Fruit fly (Drosophila melanogaster): ENCODE measurements around the gene Boh2.
A peak's percentile ranks its signal among the peaks of the same experiment; 100 is the strongest.

The Boh2 gene

DNA sequence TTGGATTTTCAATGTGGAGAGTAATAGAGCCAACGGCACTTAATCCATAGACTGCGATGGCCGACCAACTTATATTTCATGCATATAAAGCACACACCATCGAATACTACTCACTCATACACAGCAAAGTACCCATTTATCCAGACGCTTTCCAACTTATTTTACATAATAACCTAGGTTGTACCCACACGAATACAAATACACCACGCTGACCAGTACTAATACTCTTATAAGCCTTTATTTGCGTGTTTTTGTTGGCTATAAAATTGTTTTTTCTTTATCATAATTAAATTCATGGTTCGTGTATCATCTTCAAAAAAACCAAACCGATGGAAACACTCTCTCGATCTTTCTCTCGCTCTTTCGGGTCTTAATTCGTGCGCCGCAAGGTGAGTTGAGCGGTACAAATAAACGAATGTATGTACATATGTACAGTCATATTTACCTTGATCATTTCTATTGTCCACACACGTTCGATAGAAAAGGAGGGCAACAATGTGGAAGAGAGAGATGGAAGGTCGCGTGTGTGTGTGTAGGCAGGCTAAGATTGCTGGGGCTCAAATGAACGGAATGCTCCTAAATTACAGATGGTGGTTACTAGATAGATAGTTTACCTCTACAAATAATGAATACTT is 27.9 kb downstream of the Boh2 start (continued):
- no peak for TF ChIP-seq tx (GFP tag; optimal IDR thresholded peaks at IDR 0.05)
- no peak for TF ChIP-seq hkb (optimal IDR thresholded peaks at IDR 0.05)
- peak; percentile 47; the same call in 1 of the 2 replicates for TF ChIP-seq hkb (GFP tag; IDR thresholded peaks at IDR 0.05)
- TF ChIP-seq Dek (tag; optimal IDR thresholded peaks at IDR 0.05) = no peak
- peak; percentile 11 for TF ChIP-seq psq (GFP tag; optimal IDR thresholded peaks at IDR 0.05)
- TF ChIP-seq CG17912 (GFP tag; optimal IDR thresholded peaks at IDR 0.05) = no peak
- no peak for TF ChIP-seq tup (GFP tag; optimal IDR thresholded peaks at IDR 0.05)
- TF ChIP-seq da (GFP tag; optimal IDR thresholded peaks at IDR 0.05) = no peak
- TF ChIP-seq Kr (GFP tag; optimal IDR thresholded peaks at IDR 0.05) = peak; percentile 62
- no peak for TF ChIP-seq H15 (GFP tag; IDR thresholded peaks at IDR 0.05)
- TF ChIP-seq unc-4 (GFP tag; IDR thresholded peaks at IDR 0.05; ENCODE audit: partially characterized antibody) = no peak
- TF ChIP-seq Gsc (GFP tag; IDR thresholded peaks at IDR 0.05) = no peak
- peak in 1 of 2 experiments; percentile 60 for TF ChIP-seq tll (GFP tag; optimal IDR thresholded peaks at IDR 0.05)
- no peak for TF ChIP-seq mam (GFP tag; optimal IDR thresholded peaks at IDR 0.05)
- TF ChIP-seq chinmo (GFP tag; IDR thresholded peaks at IDR 0.05; ENCODE audit: partially characterized antibody) = no peak
- TF ChIP-seq CG12236 (GFP tag; optimal IDR thresholded peaks at IDR 0.05) = peak; percentile 20
- TF ChIP-seq vnd (GFP tag; IDR thresholded peaks at IDR 0.05; ENCODE audit: partially characterized antibody) = no peak
- TF ChIP-seq CG13287 (GFP tag; IDR thresholded peaks at IDR 0.05; ENCODE audit: partially characterized antibody) = no peak
- no peak for TF ChIP-seq CG12071 (GFP tag; optimal IDR thresholded peaks at IDR 0.05)
- TF ChIP-seq CG11247 (GFP tag; IDR thresholded peaks at IDR 0.05) = no peak
- TF ChIP-seq Atf-2 (GFP tag; optimal IDR thresholded peaks at IDR 0.05) = peak; percentile 34
- no peak for TF ChIP-seq Rfx (GFP tag; IDR thresholded peaks at IDR 0.05)
- peak; percentile 72 for TF ChIP-seq zfh1 (GFP tag; IDR thresholded peaks at IDR 0.05)
- no peak for TF ChIP-seq CG18476 (GFP tag; optimal IDR thresholded peaks at IDR 0.05)
- no peak for TF ChIP-seq br (optimal IDR thresholded peaks at IDR 0.05)
- no peak for TF ChIP-seq ato (GFP tag; IDR thresholded peaks at IDR 0.05; ENCODE audit: partially characterized antibody)
- TF ChIP-seq Nf-YB (GFP tag; optimal IDR thresholded peaks at IDR 0.05) = peak; percentile 77
- peak; percentile 20 for TF ChIP-seq nerfin-1 (tag; optimal IDR thresholded peaks at IDR 0.05)
- no peak for TF ChIP-seq Dad (GFP tag; optimal IDR thresholded peaks at IDR 0.05)
- peak; percentile 8 for TF ChIP-seq CG4328 (GFP tag; optimal IDR thresholded peaks at IDR 0.05)
- TF ChIP-seq ci (GFP tag; IDR thresholded peaks at IDR 0.05) = peak; percentile 60; the same call in 2 of the 3 replicates
- TF ChIP-seq Chrac-16 (GFP tag; optimal IDR thresholded peaks at IDR 0.05) = no peak
- peak; percentile 29; the same call in 1 of the 2 replicates for TF ChIP-seq Rx (GFP tag; IDR thresholded peaks at IDR 0.05)
- no peak for TF ChIP-seq CG7357 (GFP tag; IDR thresholded peaks at IDR 0.05)
- peak; percentile 6 for TF ChIP-seq Mes4 (GFP tag; optimal IDR thresholded peaks at IDR 0.05)
- TF ChIP-seq CG10543 (GFP tag; optimal IDR thresholded peaks at IDR 0.05) = peak; percentile 18
- no peak for TF ChIP-seq pnt (GFP tag; optimal IDR thresholded peaks at IDR 0.05)
- no peak for TF ChIP-seq Hsf (GFP tag; optimal IDR thresholded peaks at IDR 0.05)
- peak; percentile 26 for TF ChIP-seq CG2116 (GFP tag; optimal IDR thresholded peaks at IDR 0.05)
- no peak for TF ChIP-seq Poxn (GFP tag; IDR thresholded peaks at IDR 0.05)
- no peak for TF ChIP-seq CG17829 (tag; optimal IDR thresholded peaks at IDR 0.05)
- TF ChIP-seq Atf6 (GFP tag; IDR thresholded peaks at IDR 0.05) = peak; percentile 14; the same call in 1 of the 2 replicates
- TF ChIP-seq caup (GFP tag; optimal IDR thresholded peaks at IDR 0.05; ENCODE audit: severe bottlenecking) = peak; percentile 14
- TF ChIP-seq Side (GFP tag; optimal IDR thresholded peaks at IDR 0.05) = peak; percentile 35
- TF ChIP-seq CG3065 (GFP tag; optimal IDR thresholded peaks at IDR 0.05) = no peak
- no peak for TF ChIP-seq fru (optimal IDR thresholded peaks at IDR 0.05)
- TF ChIP-seq Ssrp (tag; optimal IDR thresholded peaks at IDR 0.05) = no peak
- no peak for TF ChIP-seq bigmax (GFP tag; optimal IDR thresholded peaks at IDR 0.05)
- no peak for TF ChIP-seq prd (optimal IDR thresholded peaks at IDR 0.05)
- 0 out of 3 replicates have a peak, but pooled peaks have one; percentile 25 for TF ChIP-seq prd (GFP tag; IDR thresholded peaks at IDR 0.05)
- TF ChIP-seq CG11504 (tag; optimal IDR thresholded peaks at IDR 0.05) = peak; percentile 4

All from whole organism, embryonic.